Fruit fly (Drosophila melanogaster) whole organism, embryonic: ENCODE measurements around the gene nudE.

Source experiments
- Asciz ChIP-seq: fragments of 200-800 bp; sonication (Bioruptor generic); optimal IDR thresholded peaks from 2 replicates; lab custom pipeline; 2017; ENCODE audit warnings: missing biosample characterization, mild to moderate bottlenecking, missing genetic modification characterization, missing genetic modification reagents
- Awh ChIP-seq: fragments of 200-800 bp; sonication (Bioruptor generic); IDR thresholded peaks from 2 replicates; pipeline ENCODE4, ENCODE4 v1.3.6; 2022; ENCODE audit warnings: missing biosample characterization, missing genetic modification characterization
- B-H2 ChIP-seq: fragments of 200-800 bp; sonication (Bioruptor generic); optimal IDR thresholded peaks from 2 replicates; lab custom pipeline; 2018; ENCODE audit warnings: missing biosample characterization, mild to moderate bottlenecking, missing genetic modification characterization
- Bdp1 ChIP-seq: fragments of 200-800 bp; sonication (Bioruptor generic); optimal IDR thresholded peaks from 3 replicates; lab custom pipeline; 2016; ENCODE audit warnings: missing biosample characterization, missing genetic modification characterization
- CG11247 ChIP-seq: fragments of 200-800 bp; sonication (Bioruptor generic); IDR thresholded peaks from 2 replicates; pipeline ENCODE4 v1.3.6; 2022; ENCODE audit warnings: missing biosample characterization, missing genetic modification characterization
- CG11723 ChIP-seq: fragments of 200-800 bp; sonication (Bioruptor generic); optimal IDR thresholded peaks from 2 replicates; lab custom pipeline; 2017; ENCODE audit warnings: missing biosample characterization, mild to moderate bottlenecking, missing genetic modification characterization
- CG13624 ChIP-seq: fragments of 200-800 bp; sonication (Bioruptor generic); optimal IDR thresholded peaks from 2 replicates; lab custom pipeline; 2016; ENCODE audit warnings: missing biosample characterization, missing genetic modification characterization
- CG15696 ChIP-seq: fragments of 200-800 bp; sonication (Bioruptor generic); optimal IDR thresholded peaks from 2 replicates; lab custom pipeline; 2019; ENCODE audit warnings: missing biosample characterization, mild to moderate bottlenecking, missing genetic modification characterization, moderate library complexity
- CG16813 ChIP-seq: fragments of 200-800 bp; sonication (Bioruptor generic); IDR thresholded peaks from 3 replicates; pipeline ENCODE4 v1.3.6; 2022; ENCODE audit warnings: missing biosample characterization, missing genetic modification characterization; ENCODE audit not compliant: partially characterized antibody
- CG17612 ChIP-seq: fragments of 200-800 bp; sonication (Bioruptor generic); IDR thresholded peaks from 2 replicates; pipeline ENCODE4 v1.3.6; 2022; ENCODE audit warnings: missing biosample characterization, missing genetic modification characterization
- CG2199 ChIP-seq: fragments of 200-800 bp; sonication (Bioruptor generic); IDR thresholded peaks from 3 replicates; pipeline ENCODE4 v1.3.6; 2022; ENCODE audit warnings: missing biosample characterization, missing genetic modification characterization
- CG31224 ChIP-seq: fragments of 200-800 bp; sonication (Bioruptor generic); IDR thresholded peaks from 2 replicates; pipeline ENCODE4 v1.3.6; 2022; ENCODE audit warnings: missing biosample characterization, missing genetic modification characterization
- CG31365 ChIP-seq: fragments of 200-800 bp; sonication (Bioruptor generic); optimal IDR thresholded peaks from 2 replicates; lab custom pipeline; 2018; ENCODE audit warnings: missing biosample characterization, mild to moderate bottlenecking, missing genetic modification characterization
- CG3995 ChIP-seq: fragments of 200-800 bp; sonication (Bioruptor generic); optimal IDR thresholded peaks from 3 replicates; lab custom pipeline; 2016; ENCODE audit warnings: missing biosample characterization, missing genetic modification characterization
- CG5245 ChIP-seq: fragments of 200-800 bp; sonication (Bioruptor generic); optimal IDR thresholded peaks from 3 replicates; lab custom pipeline; 2016; ENCODE audit warnings: missing biosample characterization, missing genetic modification characterization
- CG6683 ChIP-seq: fragments of 200-800 bp; sonication (Bioruptor generic); optimal IDR thresholded peaks from 2 replicates; lab custom pipeline; 2017; ENCODE audit warnings: missing biosample characterization, mild to moderate bottlenecking, missing genetic modification characterization, missing genetic modification reagents
- CG7372 ChIP-seq: fragments of 200-800 bp; sonication (Bioruptor generic); IDR thresholded peaks from 2 replicates; pipeline ENCODE4 v1.3.6; 2022; ENCODE audit warnings: missing biosample characterization, missing genetic modification characterization
- CG7556 ChIP-seq: fragments of 200-800 bp; sonication (Bioruptor generic); optimal IDR thresholded peaks from 2 replicates; lab custom pipeline; 2017; ENCODE audit warnings: missing biosample characterization, mild to moderate bottlenecking, missing genetic modification characterization
- CG7987 ChIP-seq: fragments of 200-800 bp; sonication (Bioruptor generic); optimal IDR thresholded peaks from 2 replicates; lab custom pipeline; 2018; ENCODE audit warnings: missing biosample characterization, mild to moderate bottlenecking, missing genetic modification characterization, moderate library complexity
- CG9797 ChIP-seq: fragments of 200-800 bp; sonication (Bioruptor generic); optimal IDR thresholded peaks from 3 replicates; lab custom pipeline; 2018; ENCODE audit warnings: missing biosample characterization, mild to moderate bottlenecking, missing genetic modification characterization
- CG9817 ChIP-seq: fragments of 200-800 bp; sonication (Bioruptor generic); optimal IDR thresholded peaks from 2 replicates; lab custom pipeline; 2018; ENCODE audit warnings: missing biosample characterization, mild to moderate bottlenecking, missing genetic modification characterization, moderate library complexity
- CrebB ChIP-seq: fragments of 200-800 bp; sonication (Bioruptor generic); optimal IDR thresholded peaks from 3 replicates; lab custom pipeline; 2018; ENCODE audit warnings: missing biosample characterization, mild to moderate bottlenecking, missing genetic modification characterization
- Gug ChIP-seq: fragments of 200-800 bp; sonication (Bioruptor generic); IDR thresholded peaks from 4 replicates; pipeline ENCODE4 v1.3.6; 2022; ENCODE audit warnings: missing biosample characterization, missing genetic modification characterization
- HmgZ ChIP-seq: fragments of 200-800 bp; sonication (Bioruptor generic); optimal IDR thresholded peaks from 2 replicates; lab custom pipeline; 2018; ENCODE audit warnings: missing biosample characterization, mild to moderate bottlenecking, missing genetic modification characterization
- Hr78 ChIP-seq, 2 experiments: fragments of 200-800 bp in 1 of 2; fragments of >200 bp in 1 of 2; sonication (Bioruptor generic) in 1 of 2; optimal IDR thresholded peaks; 2 replicates each; lab custom pipeline; 2017 to 2019; ENCODE audit warnings: missing biosample characterization in 2 of 2, missing genetic modification characterization in 2 of 2, mild to moderate bottlenecking in 1 of 2, moderate library complexity in 1 of 2
- Ptx1 ChIP-seq: fragments of 200-800 bp; sonication (Bioruptor generic); IDR thresholded peaks from 2 replicates; pipeline ENCODE4 v1.3.6; 2022; ENCODE audit warnings: missing biosample characterization, missing genetic modification characterization
- Sox100B ChIP-seq: fragments of 200-800 bp; sonication (Bioruptor generic); optimal IDR thresholded peaks from 3 replicates; lab custom pipeline; 2018; ENCODE audit warnings: missing biosample characterization, mild to moderate bottlenecking, missing genetic modification characterization
- Spps ChIP-seq: fragments of 200-800 bp; sonication (Bioruptor generic); optimal IDR thresholded peaks from 2 replicates; lab custom pipeline; 2018; ENCODE audit warnings: missing biosample characterization, mild to moderate bottlenecking, missing genetic modification characterization
- aop ChIP-seq: fragments of 200-800 bp; sonication (Bioruptor generic); IDR thresholded peaks from 2 replicates; pipeline ENCODE4 v1.3.6; 2022; ENCODE audit warnings: missing biosample characterization, missing genetic modification characterization
- chn ChIP-seq: fragments of 200-800 bp; sonication (Bioruptor generic); optimal IDR thresholded peaks from 2 replicates; lab custom pipeline; 2016; ENCODE audit warnings: missing biosample characterization, missing genetic modification characterization
- dysf ChIP-seq: fragments of 200-800 bp; sonication (Bioruptor generic); IDR thresholded peaks from 3 replicates; pipeline ENCODE4 v1.3.6; 2022; ENCODE audit warnings: missing biosample characterization, missing genetic modification characterization
- fru ChIP-seq: fragments of >200 bp; optimal IDR thresholded peaks from 2 replicates; lab custom pipeline; 2017
- fu2 ChIP-seq: fragments of 200-800 bp; sonication (Bioruptor generic); optimal IDR thresholded peaks from 2 replicates; lab custom pipeline; 2016; ENCODE audit warnings: missing biosample characterization, missing genetic modification characterization
- gce ChIP-seq: fragments of 200-800 bp; sonication (Bioruptor generic); IDR thresholded peaks from 3 replicates; pipeline ENCODE4 v1.3.6; 2022; ENCODE audit warnings: missing biosample characterization, missing genetic modification characterization
- gfzf ChIP-seq: fragments of 200-800 bp; sonication (Bioruptor generic); optimal IDR thresholded peaks from 2 replicates; lab custom pipeline; 2016; ENCODE audit warnings: missing biosample characterization, mild to moderate bottlenecking, missing genetic modification characterization, moderate library complexity
- h ChIP-seq: fragments of >200 bp; optimal IDR thresholded peaks from 2 replicates; lab custom pipeline; 2017
- hbn ChIP-seq: fragments of 200-800 bp; sonication (Bioruptor generic); IDR thresholded peaks from 2 replicates; pipeline ENCODE4 v1.3.6; 2022; ENCODE audit warnings: missing biosample characterization, missing genetic modification characterization; ENCODE audit not compliant: partially characterized antibody
- ind ChIP-seq: fragments of 200-800 bp; sonication (Bioruptor generic); optimal IDR thresholded peaks from 3 replicates; lab custom pipeline; 2016; ENCODE audit warnings: missing biosample characterization, missing genetic modification characterization
- inv ChIP-seq: fragments of 200-800 bp; sonication (Bioruptor generic); IDR thresholded peaks from 2 replicates; pipeline ENCODE4 v1.3.6; 2022; ENCODE audit warnings: missing biosample characterization, missing genetic modification characterization; ENCODE audit not compliant: partially characterized antibody
- jing ChIP-seq: fragments of 200-800 bp; sonication (Bioruptor generic); optimal IDR thresholded peaks from 2 replicates; lab custom pipeline; 2018; ENCODE audit warnings: missing biosample characterization, mild to moderate bottlenecking, missing genetic modification characterization
- lab ChIP-seq: fragments of 200-800 bp; sonication (Bioruptor generic); optimal IDR thresholded peaks from 3 replicates; lab custom pipeline; 2017; ENCODE audit warnings: missing biosample characterization, missing genetic modification characterization, mild to moderate bottlenecking, moderate library complexity, missing genetic modification reagents
- lmd ChIP-seq: fragments of 200-800 bp; sonication (Bioruptor generic); IDR thresholded peaks from 2 replicates; pipeline ENCODE4 v1.3.6; 2022; ENCODE audit warnings: missing biosample characterization, missing genetic modification characterization
- lola ChIP-seq, 3 experiments: fragments of >200 bp in 2 of 3; fragments of 200-800 bp in 1 of 3; sonication (Bioruptor generic) in 1 of 3; optimal IDR thresholded peaks; 2 replicates each; lab custom pipeline; 2017 to 2019; ENCODE audit warnings: missing biosample characterization in 3 of 3, missing genetic modification characterization in 3 of 3, mild to moderate bottlenecking in 1 of 3, moderate library complexity in 1 of 3
- nerfin-2 ChIP-seq: fragments of 200-800 bp; sonication (Bioruptor generic); IDR thresholded peaks from 2 replicates; pipeline ENCODE4 v1.3.6; 2022; ENCODE audit warnings: missing biosample characterization, missing genetic modification characterization; ENCODE audit not compliant: partially characterized antibody
- nmo ChIP-seq: fragments of 200-800 bp; sonication (Bioruptor generic); optimal IDR thresholded peaks from 2 replicates; lab custom pipeline; 2018; ENCODE audit warnings: missing biosample characterization, mild to moderate bottlenecking, missing genetic modification characterization, moderate library complexity
- ro ChIP-seq: fragments of 200-800 bp; sonication (Bioruptor generic); IDR thresholded peaks from 2 replicates; pipeline ENCODE4 v1.3.6; 2022; ENCODE audit warnings: missing biosample characterization, missing genetic modification characterization
- sim ChIP-seq: fragments of 200-800 bp; sonication (Bioruptor generic); IDR thresholded peaks from 2 replicates; pipeline ENCODE4 v1.3.6; 2022; ENCODE audit warnings: missing biosample characterization, missing genetic modification characterization
- tin ChIP-seq: fragments of 200-800 bp; sonication (Bioruptor generic); optimal IDR thresholded peaks from 3 replicates; lab custom pipeline; 2016; ENCODE audit warnings: missing biosample characterization, missing genetic modification characterization
- tio ChIP-seq: fragments of 200-800 bp; sonication (Bioruptor generic); optimal IDR thresholded peaks from 2 replicates; lab custom pipeline; 2017; ENCODE audit warnings: missing biosample characterization, missing genetic modification characterization, inconsistent platforms
- trem ChIP-seq: fragments of 200-800 bp; optimal IDR thresholded peaks from 3 replicates; lab custom pipeline; 2019; ENCODE audit warnings: missing biosample characterization, mild to moderate bottlenecking, missing genetic modification characterization, moderate library complexity

nudE gene

dm6 chr3L:9888630-9889130 lies 10.4 kb upstream of the nudE start, which contains the start of the genes Taf2 and CalpB (continued):
- TF ChIP-seq CG13624 (GFP tag; lab: Kevin White, UChicago) = peak; percentile 23
- no peak for TF ChIP-seq CG31365 (tag; lab: Kevin White, UChicago)
- TF ChIP-seq h (lab: Kevin White, UChicago) = no peak
- no peak for TF ChIP-seq tio (GFP tag; lab: Kevin White, UChicago)
- peak; percentile 15 for TF ChIP-seq Bdp1 (GFP tag; lab: Kevin White, UChicago)
- TF ChIP-seq Spps = peak; percentile 83
- peak; percentile 53; the same call in 1 of the 2 replicates for TF ChIP-seq CG17612 (GFP tag; lab: Robert Waterston, UW)
- TF ChIP-seq CG7372 (GFP tag; lab: Robert Waterston, UW) = peak; percentile 77
- peak; percentile 52 for TF ChIP-seq gfzf (GFP tag; lab: Kevin White, UChicago)
- TF ChIP-seq CG6683 (GFP tag; lab: Kevin White, UChicago) = no peak
- peak; percentile 85 for TF ChIP-seq ind (GFP tag; lab: Kevin White, UChicago)
- peak; percentile 88 for TF ChIP-seq dysf (GFP tag; lab: Robert Waterston, UW)
- peak; percentile 91 for TF ChIP-seq Ptx1 (GFP tag; lab: Robert Waterston, UW)
- peak; percentile 47; the same call in 1 of the 4 replicates for TF ChIP-seq Gug
- TF ChIP-seq CG9797 = peak; percentile 37
- TF ChIP-seq hbn = no peak
- TF ChIP-seq CrebB (tag; lab: Kevin White, UChicago) = peak; percentile 27
- TF ChIP-seq Hr78 (GFP tag; optimal IDR thresholded peaks at IDR 0.05; lab: Kevin White, UChicago) = peak in 1 of 2 experiments; percentile 65
- TF ChIP-seq CG11723 (GFP tag; lab: Kevin White, UChicago) = peak; percentile 5
- peak; percentile 85 for TF ChIP-seq CG9817 (tag; lab: Kevin White, UChicago)
- TF ChIP-seq trem (tag; lab: Kevin White, UChicago) = peak; percentile 92
- TF ChIP-seq CG5245 (GFP tag; lab: Kevin White, UChicago) = peak; percentile 59
- no peak for TF ChIP-seq jing
- TF ChIP-seq fu2 (GFP tag; lab: Kevin White, UChicago) = peak; percentile 56
- peak; percentile 57; the same call in 2 of the 3 replicates for TF ChIP-seq gce
- peak; percentile 84 for TF ChIP-seq lab (GFP tag; lab: Kevin White, UChicago)
- peak; percentile 96 for TF ChIP-seq Sox100B (GFP tag; lab: Kevin White, UChicago)
- TF ChIP-seq aop (GFP tag; lab: Robert Waterston, UW) = no peak
- TF ChIP-seq Asciz (GFP tag; lab: Kevin White, UChicago) = peak; percentile 74
- peak; percentile 56; the same call in 1 of the 2 replicates for TF ChIP-seq CG31224 (GFP tag; lab: Robert Waterston, UW)
- 0 out of 3 replicates have a peak, but pooled peaks have one; percentile 71 for TF ChIP-seq CG2199 (GFP tag; lab: Robert Waterston, UW)
- peak; percentile 67 for TF ChIP-seq HmgZ
- peak in 1 of 3 experiments; percentile 89 for TF ChIP-seq lola (GFP tag; optimal IDR thresholded peaks at IDR 0.05; lab: Kevin White, UChicago)
- no peak for TF ChIP-seq CG7987
- TF ChIP-seq B-H2 (GFP tag; lab: Kevin White, UChicago) = no peak
- TF ChIP-seq nmo (GFP tag; lab: Kevin White, UChicago) = peak; percentile 95
- TF ChIP-seq chn (GFP tag; lab: Kevin White, UChicago) = peak; percentile 58
- no peak for TF ChIP-seq nerfin-2 (GFP tag; lab: Robert Waterston, UW)
- TF ChIP-seq CG7556 (GFP tag; lab: Kevin White, UChicago) = peak; percentile 91
- TF ChIP-seq lmd (GFP tag; lab: Robert Waterston, UW) = peak; percentile 86
- peak; percentile 79 for TF ChIP-seq tin
- no peak; the same call in 2 of the 3 replicates for TF ChIP-seq CG16813 (GFP tag; lab: Robert Waterston, UW)
- no peak for TF ChIP-seq fru
- peak; percentile 51; the same call in 1 of the 2 replicates for TF ChIP-seq ro (GFP tag; lab: Robert Waterston, UW)
- TF ChIP-seq Awh (GFP tag; lab: Robert Waterston, UW) = peak; percentile 81
- no peak for TF ChIP-seq sim (GFP tag; lab: Robert Waterston, UW)
- TF ChIP-seq CG15696 (tag; lab: Kevin White, UChicago) = peak; percentile 82
- no peak for TF ChIP-seq CG3995 (GFP tag; lab: Kevin White, UChicago)
- TF ChIP-seq inv (GFP tag; lab: Robert Waterston, UW) = no peak
- TF ChIP-seq CG11247 (GFP tag; lab: Robert Waterston, UW) = peak; percentile 58; the same call in 1 of the 2 replicates
